Fruit fly (Drosophila melanogaster) ovary, adult (tissue): ENCODE results near the gene GlyRS.

ENCODE experiments used
- CG17801 ChIP-seq: fragments of 200-800 bp; optimal IDR thresholded peaks from 2 replicates; lab custom pipeline; 2019; ENCODE audit warnings: missing biosample characterization, mild to moderate bottlenecking, missing genetic modification characterization, moderate library complexity; ENCODE audit not compliant: partially characterized antibody

The GlyRS gene

DNA sequence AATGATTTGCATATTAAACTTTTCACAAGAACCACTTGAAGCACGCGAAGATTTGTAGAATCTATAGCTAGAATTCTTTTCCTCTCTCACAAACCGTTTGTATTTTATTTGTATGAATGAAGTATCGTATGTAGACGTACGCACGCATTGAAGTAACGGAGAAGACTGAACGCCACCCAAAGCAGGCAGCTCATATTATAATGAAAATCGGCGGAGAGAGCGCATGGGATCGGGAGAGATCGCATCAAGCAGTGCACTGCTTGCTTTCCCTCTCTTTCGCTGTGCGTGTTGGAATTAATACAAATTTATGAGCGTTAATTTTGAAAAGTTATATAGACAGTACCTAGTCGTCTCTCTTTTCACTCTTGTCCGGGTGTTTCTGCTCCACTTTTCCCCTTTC, 15.7 kb upstream of the GlyRS start:
- TF ChIP-seq CG17801 (GFP tag; lab: Kevin White, UChicago), result no peak

DNA sequence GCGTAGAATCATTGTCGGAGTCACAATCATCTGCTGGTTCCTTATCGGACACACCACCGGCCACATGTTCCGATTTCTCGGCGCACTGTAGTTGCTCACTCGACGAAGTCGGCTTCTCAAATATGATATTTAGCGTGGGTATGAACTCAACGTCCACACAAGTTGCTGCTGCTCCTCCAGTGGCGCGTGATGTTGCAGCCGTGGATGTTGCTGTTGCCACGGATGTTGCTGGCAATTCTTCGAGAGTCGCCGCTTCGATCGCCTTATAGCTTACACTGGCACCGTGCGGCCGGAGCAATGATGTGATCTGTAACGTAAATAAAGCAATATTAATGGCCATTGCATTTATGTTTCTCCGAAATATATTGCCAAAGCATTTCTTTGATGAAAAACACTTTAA, 10.7 kb upstream of the GlyRS start:
- no peak for TF ChIP-seq CG17801 (GFP tag; lab: Kevin White, UChicago)

DNA sequence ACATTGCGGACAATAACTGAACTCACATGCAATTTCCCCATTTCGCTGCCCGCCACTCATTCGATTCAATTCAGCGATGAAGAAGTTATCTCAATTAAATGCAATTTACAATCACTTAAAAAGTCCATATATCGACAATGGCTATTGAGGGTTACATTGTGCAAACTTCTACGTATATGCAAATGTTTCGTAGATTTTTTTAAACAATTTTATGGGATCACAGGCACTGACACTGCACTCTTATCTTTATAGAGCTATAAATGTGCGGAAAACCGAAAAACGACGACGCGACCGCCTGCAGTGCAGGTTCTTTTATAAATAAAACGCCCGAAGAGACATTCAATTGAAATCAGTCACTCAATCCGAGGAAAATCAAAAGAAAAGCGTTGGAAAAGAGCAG, 6.7 kb upstream of the GlyRS start:
- TF ChIP-seq CG17801 (GFP tag; lab: Kevin White, UChicago), result no peak

DNA sequence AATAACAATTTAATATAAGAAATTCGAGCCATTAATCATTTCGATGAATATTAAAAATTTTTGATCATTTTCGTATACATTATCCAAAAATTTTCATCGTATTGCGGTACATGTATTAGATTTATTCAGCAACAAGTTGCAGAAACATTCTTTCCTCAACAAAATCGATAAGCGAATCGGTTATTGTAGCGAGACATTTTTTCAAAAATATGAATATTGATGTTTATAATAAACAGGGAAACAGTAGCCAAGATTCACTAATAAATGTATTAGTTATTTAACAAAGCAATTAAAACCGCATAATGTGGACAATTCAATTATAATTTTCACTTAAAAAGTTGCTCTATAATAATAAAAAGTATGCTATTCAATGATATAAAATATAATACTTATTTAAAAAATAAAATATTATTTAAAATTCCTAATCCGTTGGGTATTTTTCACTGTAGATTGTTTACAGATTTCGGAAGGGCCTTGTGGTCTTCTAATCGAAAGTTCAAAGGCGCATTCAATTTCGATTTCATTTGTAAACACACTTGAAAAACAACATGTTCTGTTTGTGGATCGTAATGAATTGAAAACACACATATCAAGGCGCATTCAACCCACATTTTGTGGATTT, 5.7 kb upstream of the GlyRS start:
- TF ChIP-seq CG17801 (GFP tag; lab: Kevin White, UChicago), result no peak

DNA sequence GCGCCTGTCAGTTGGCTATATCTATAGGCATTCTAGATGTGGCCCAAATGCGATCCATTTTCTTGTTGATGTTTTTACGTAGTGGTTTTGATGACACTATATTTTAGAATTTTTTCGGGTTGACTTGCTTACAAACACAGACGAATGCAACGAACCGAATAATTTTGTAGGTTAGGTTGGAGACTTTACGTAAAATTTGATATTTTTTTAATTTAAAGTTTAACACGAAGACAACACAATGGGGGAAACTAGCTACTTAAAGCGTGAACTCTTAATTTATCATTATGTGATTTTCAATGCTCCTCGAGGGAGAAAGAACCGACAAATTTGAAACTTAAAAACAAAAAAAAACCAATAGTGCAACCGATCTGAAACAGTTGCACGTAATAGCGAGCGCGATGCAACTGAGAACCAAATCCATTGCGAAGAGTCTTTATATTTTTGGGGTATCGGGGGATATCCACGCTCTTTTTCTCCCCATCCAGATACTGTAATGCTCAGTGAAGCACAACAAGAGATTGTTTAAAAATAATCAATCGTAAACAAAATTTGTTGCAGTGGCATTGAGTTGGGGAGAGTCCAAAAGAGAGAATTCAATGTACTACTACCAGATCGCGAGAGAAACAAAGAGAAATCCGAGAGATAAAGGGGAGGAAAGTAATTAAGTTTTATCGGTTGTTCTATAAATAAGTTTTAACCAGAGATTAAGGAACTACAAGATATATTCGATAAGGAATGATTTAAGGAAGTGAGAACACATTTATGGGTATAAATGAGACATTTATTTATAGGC, 4.9 kb upstream of the GlyRS start:
- TF ChIP-seq CG17801 (GFP tag; lab: Kevin White, UChicago), result no peak

DNA sequence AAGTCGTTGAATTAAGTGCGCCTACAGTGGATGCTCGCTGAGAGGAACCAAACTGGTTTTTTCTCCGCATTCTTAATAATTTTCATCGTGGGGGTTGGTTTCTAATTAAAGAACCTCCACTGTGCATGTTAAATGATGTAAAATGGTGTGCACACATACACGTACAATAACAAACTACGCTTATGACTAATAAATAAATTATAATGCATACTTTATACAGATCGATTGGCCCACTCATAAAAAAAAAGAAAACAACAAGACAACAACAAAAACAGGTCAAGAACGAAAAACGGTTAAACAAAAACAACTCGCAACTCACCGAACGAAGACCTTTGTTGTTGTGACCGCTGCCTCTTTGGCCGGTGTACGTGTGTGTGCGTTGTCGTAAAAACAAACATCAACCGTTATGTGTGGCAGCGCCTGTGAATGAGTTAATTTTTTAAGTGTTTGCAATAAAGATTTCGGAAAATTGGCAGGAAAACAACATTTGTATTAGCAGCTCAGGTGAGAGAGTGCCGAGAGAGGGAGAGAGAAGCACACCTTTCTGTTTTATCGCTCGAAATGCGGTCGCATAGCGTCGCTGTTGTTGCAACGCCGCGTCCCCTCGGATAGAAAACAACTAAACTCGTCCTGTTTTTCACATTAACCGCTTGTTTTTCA, 883 bp upstream of the GlyRS start:
- peak; percentile 44 for TF ChIP-seq CG17801 (GFP tag; lab: Kevin White, UChicago)

DNA sequence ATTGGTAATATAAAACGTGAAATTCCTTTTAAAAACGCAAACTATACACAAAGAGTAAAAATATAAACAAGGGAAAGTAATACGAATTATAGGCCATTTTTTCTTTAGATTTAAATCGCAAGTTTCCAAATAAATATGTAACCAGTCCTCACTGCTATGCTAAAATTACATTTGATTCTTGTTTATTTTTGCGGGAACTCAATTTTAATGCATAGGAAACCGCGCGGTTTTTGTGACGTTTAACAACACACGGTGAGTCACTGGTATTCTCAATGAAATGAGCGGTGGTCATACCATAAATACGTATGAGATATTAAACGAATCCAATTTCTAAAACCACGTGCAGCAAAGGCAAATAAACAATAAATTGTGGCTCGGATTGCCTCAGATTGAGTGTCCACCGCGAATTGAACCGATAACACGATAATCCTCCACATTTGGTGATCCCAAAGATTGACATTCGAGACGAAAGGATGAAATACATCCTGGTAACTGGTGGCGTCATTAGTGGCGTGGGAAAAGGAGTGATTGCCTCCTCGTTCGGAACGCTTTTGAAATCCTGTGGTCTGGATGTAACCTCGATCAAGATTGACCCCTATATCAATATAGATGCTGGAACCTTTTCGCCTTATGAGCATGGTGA, 3.1 kb downstream of the GlyRS start, which contains the start of gene Ctps:
Gene Ctps (plus strand): TSS at position 37 of the 643 bp plus-strand sequence.
- TF ChIP-seq CG17801 (GFP tag; lab: Kevin White, UChicago), result no peak

DNA sequence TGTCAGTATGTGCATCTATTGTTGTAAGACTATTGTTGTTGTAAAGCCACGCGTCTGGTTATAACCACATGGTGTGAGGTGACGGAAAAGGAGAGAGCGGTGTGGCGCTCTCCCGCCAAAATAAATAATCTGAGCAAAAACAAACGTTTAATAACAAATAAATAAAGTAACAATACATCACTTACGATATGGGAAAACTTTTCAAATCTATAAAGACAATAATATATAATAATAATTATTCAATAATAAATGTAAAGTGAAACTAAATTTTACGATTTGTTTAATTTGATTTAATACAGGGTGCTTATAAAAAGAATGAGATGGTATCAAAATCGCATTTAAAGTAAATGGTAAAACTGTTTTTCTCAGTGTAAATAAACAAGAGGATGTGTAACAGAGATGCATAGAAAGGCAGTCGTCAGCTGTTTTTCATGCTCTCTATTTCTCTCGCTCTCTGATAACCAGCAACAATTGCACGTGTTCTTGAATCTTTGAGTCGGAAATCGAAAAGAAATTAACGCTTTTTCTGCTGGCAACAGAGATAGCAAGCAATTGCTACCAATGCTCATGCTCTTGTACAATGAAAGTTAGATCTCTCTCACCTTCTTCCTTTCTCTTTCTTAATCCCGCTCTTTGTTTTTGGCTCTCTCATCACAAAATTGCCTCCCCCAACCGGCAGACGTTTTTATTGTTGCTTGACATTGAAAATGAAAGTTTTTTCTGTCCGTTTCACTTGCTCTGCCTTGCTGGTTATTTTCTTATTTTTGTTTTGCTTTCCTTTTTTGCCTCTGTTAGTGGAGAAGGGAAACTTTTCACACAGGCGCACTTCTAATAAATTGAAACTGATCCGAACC, 3.9 kb downstream of the GlyRS start:
- peak; percentile 86 for TF ChIP-seq CG17801 (GFP tag; lab: Kevin White, UChicago)

DNA sequence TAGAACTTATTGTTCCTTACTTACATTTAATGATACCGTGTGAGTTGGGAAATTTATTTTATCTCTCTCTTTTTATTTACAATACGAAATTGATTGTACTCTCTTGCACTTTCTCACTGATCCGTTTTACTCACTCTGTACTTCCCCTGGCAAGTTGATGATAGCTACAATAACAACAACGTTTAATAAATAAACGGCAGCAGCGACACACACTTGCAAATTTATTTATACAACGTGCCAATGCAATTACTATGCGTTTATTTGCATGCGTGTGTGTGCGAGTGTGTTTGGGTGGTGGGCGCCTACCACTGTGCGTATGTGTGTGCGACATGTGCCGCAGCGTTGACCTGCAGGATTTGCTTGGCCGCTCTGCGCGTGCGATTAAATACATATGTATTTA, 4.6 kb downstream of the GlyRS start:
- TF ChIP-seq CG17801 (GFP tag; lab: Kevin White, UChicago), result no peak

DNA sequence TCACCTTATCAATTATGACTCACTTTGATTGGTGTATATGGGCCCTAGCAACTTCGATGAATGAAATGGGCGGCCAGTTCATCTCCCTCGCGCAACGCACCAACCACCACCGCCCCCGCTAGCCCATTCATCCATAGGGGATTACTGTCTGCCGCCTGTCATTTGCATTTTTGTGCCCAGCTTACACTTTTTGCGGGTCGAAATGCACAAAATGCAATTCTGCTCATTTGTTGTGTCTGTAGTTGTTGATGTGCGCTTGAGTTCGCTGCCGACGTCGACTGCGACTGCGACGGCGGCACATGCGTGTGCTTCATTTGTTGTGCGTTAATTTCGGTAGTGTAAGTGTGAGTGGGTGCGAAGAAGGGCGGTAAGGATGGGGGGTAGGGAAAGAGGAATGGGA, 6.0 kb downstream of the GlyRS start:
- no peak for TF ChIP-seq CG17801 (GFP tag; lab: Kevin White, UChicago)

DNA sequence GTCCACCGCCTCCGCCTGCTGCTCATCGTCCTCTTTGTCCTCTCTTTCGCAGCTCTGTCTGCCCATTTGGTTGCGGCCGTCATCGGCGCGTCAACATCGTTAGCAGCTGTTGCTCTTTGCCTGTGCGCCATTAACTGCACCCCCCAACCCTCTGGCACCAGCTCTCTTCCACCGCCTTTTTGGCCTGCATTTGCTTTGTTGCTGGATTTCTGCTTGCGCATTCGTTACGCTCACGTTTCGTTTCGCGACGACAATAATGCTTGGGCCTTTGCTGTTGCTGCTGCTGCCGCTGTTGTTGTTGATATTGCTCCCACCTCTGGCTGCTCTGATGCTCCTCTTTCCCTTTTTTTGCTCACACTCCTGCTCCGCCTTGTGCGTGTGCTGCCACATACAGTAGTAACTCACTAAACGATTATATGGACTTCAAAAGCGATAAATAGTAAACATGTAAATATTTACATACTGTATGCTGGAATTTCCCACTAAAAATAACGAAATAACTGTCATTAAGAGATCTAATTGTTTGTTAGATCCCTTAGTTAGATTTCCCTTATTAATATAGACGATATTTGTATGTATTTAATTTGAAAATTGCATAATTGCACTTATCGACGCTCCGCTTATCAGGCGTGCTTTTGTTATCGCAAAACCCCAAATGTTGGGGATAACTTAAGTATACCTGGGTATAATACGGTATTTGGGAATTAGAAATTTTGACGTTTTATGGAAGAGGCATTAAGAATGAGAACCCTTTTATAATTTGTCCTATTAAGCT, 6.9 kb downstream of the GlyRS start:
- TF ChIP-seq CG17801 (GFP tag; lab: Kevin White, UChicago), result no peak

DNA sequence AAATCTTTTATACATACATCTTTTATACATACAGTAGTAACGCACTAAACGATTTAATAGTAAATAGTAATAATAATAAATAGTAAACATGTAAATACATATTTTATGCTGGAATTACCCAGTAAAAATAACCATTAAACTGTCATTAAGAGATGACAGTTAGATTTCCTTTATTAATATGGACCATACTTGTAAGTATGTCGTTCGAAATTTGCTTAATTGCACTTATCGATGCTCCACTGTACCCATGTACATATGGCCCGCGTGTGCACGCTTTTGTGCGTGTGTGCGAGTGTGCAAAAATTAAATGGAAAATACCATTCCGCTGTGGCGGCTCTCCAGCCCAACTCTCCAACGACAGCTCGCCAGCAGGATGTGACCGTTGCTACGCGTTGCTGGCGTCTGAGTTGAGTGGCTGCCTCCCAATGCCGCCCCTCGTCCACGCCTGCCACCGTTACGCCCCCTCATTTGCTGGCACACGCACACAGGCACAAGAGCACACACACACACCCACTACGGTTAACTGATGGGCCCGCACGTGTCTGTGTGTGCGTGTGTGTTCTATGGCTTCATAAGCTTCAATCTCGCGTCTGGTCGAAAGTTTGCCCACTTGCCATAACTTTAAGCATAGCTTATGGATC, 7.8 kb downstream of the GlyRS start:
- TF ChIP-seq CG17801 (GFP tag; lab: Kevin White, UChicago), result no peak
